Fruit fly (Drosophila melanogaster) whole organism, pupa: ENCODE measurements around the gene Mettl3.

ENCODE experiments used
- CG10348 ChIP-seq: fragments of 200-800 bp; sonication (Bioruptor generic); IDR thresholded peaks from 2 replicates; pipeline ENCODE4 v1.3.6; 2022; ENCODE audit warnings: missing biosample characterization, missing genetic modification characterization
- CG12605 ChIP-seq: fragments of 200-800 bp; sonication (Bioruptor generic); IDR thresholded peaks from 2 replicates; pipeline ENCODE4 v1.3.6; 2022; ENCODE audit warnings: missing biosample characterization, missing genetic modification characterization
- CG13204 ChIP-seq: fragments of 200-800 bp; sonication (Bioruptor generic); optimal IDR thresholded peaks from 2 replicates; lab custom pipeline; 2018; ENCODE audit warnings: missing biosample characterization, mild to moderate bottlenecking, missing genetic modification characterization, moderate library complexity
- CG14655 ChIP-seq: fragments of 200-800 bp; sonication (Bioruptor generic); optimal IDR thresholded peaks from 3 replicates; lab custom pipeline; 2017; ENCODE audit warnings: mild to moderate bottlenecking, missing biosample characterization, missing genetic modification reagents, missing genetic modification characterization
- CG15710 ChIP-seq: fragments of 200-800 bp; sonication (Bioruptor generic); optimal IDR thresholded peaks from 2 replicates; lab custom pipeline; 2018; ENCODE audit warnings: missing biosample characterization, mild to moderate bottlenecking, missing genetic modification characterization, moderate library complexity
- CG17806 ChIP-seq: fragments of 200-800 bp; sonication (Bioruptor generic); optimal IDR thresholded peaks from 2 replicates; lab custom pipeline; 2018; ENCODE audit warnings: missing biosample characterization, mild to moderate bottlenecking, missing genetic modification characterization, moderate library complexity
- CG32121 ChIP-seq: fragments of 200-800 bp; sonication (Bioruptor generic); IDR thresholded peaks from 2 replicates; pipeline ENCODE4 v1.3.6; 2022; ENCODE audit warnings: missing biosample characterization, missing genetic modification characterization
- CG34367 ChIP-seq: fragments of 200-800 bp; sonication (Bioruptor generic); optimal IDR thresholded peaks from 2 replicates; lab custom pipeline; 2018; ENCODE audit warnings: missing biosample characterization, mild to moderate bottlenecking, missing genetic modification characterization
- CG4496 ChIP-seq: fragments of 200-800 bp; sonication (Bioruptor generic); IDR thresholded peaks from 3 replicates; pipeline ENCODE4 v1.3.6; 2022; ENCODE audit warnings: missing biosample characterization, missing genetic modification characterization
- CG8159 ChIP-seq: fragments of 200-800 bp; sonication (Bioruptor generic); optimal IDR thresholded peaks from 3 replicates; lab custom pipeline; 2018; ENCODE audit warnings: missing biosample characterization, mild to moderate bottlenecking, missing genetic modification characterization, moderate library complexity
- CG8301 ChIP-seq: fragments of 200-800 bp; sonication (Bioruptor generic); optimal IDR thresholded peaks from 2 replicates; lab custom pipeline; 2018; ENCODE audit warnings: missing biosample characterization, mild to moderate bottlenecking, missing genetic modification characterization
- CG9948 ChIP-seq: fragments of 200-800 bp; sonication (Bioruptor generic); optimal IDR thresholded peaks from 2 replicates; lab custom pipeline; 2018; ENCODE audit warnings: missing biosample characterization, mild to moderate bottlenecking, missing genetic modification characterization, moderate library complexity
- D1 ChIP-seq: fragments of 200-800 bp; sonication (Bioruptor generic); optimal IDR thresholded peaks from 2 replicates; lab custom pipeline; 2018; ENCODE audit warnings: missing biosample characterization, mild to moderate bottlenecking, missing genetic modification characterization, moderate library complexity
- EcR ChIP-seq: fragments of 200-800 bp; sonication (Bioruptor generic); optimal IDR thresholded peaks from 3 replicates; lab custom pipeline; 2019; ENCODE audit warnings: missing biosample characterization, missing genetic modification characterization, mild to moderate bottlenecking, moderate library complexity, missing genetic modification reagents
- Ets98B ChIP-seq: fragments of 200-800 bp; sonication (Bioruptor generic); IDR thresholded peaks from 2 replicates; pipeline ENCODE4 v1.3.6; 2022; ENCODE audit warnings: missing biosample characterization, missing genetic modification characterization
- Pif1A ChIP-seq: fragments of 200-800 bp; sonication (Bioruptor generic); optimal IDR thresholded peaks from 3 replicates; lab custom pipeline; 2016; ENCODE audit warnings: missing biosample characterization, missing genetic modification characterization
- Pif1B ChIP-seq: fragments of 200-800 bp; sonication (Bioruptor generic); optimal IDR thresholded peaks from 3 replicates; lab custom pipeline; 2016; ENCODE audit warnings: missing biosample characterization, missing genetic modification characterization
- Snoo ChIP-seq: fragments of 200-800 bp; sonication (Bioruptor generic); optimal IDR thresholded peaks from 3 replicates; lab custom pipeline; 2017; ENCODE audit warnings: missing biosample characterization, mild to moderate bottlenecking, missing genetic modification characterization, inconsistent platforms
- fd96Ca ChIP-seq: fragments of 200-800 bp; sonication (Bioruptor generic); IDR thresholded peaks from 3 replicates; pipeline ENCODE4 v1.3.6; 2022; ENCODE audit warnings: missing biosample characterization, missing genetic modification characterization
- gl ChIP-seq: fragments of 200-800 bp; sonication (Bioruptor generic); optimal IDR thresholded peaks from 2 replicates; lab custom pipeline; 2018; ENCODE audit warnings: missing biosample characterization, mild to moderate bottlenecking, missing genetic modification characterization
- rn ChIP-seq: fragments of 200-800 bp; sonication (Bioruptor generic); IDR thresholded peaks from 2 replicates; pipeline ENCODE4 v1.3.6; 2022; ENCODE audit warnings: missing biosample characterization, missing genetic modification characterization

The Mettl3 gene

dm6 chr3R:24008887-24009286, 23.1 kb upstream of the Mettl3 start:
- TF ChIP-seq CG9948 (tag; lab: Kevin White, UChicago) = no peak
- TF ChIP-seq Ets98B (GFP tag; lab: Robert Waterston, UW) = no peak
- no peak for TF ChIP-seq CG17806 (tag; lab: Kevin White, UChicago)
- TF ChIP-seq Snoo = no peak
- no peak for TF ChIP-seq gl (tag; lab: Kevin White, UChicago)
- TF ChIP-seq CG10348 (GFP tag; lab: Robert Waterston, UW) = no peak
- TF ChIP-seq CG13204 (GFP tag; lab: Kevin White, UChicago) = no peak
- TF ChIP-seq D1 = no peak
- no peak for TF ChIP-seq CG8301 (tag; lab: Kevin White, UChicago)
- TF ChIP-seq fd96Ca = no peak
- no peak for TF ChIP-seq CG15710 (tag; lab: Kevin White, UChicago)
- TF ChIP-seq CG4496 (GFP tag; lab: Robert Waterston, UW) = no peak
- TF ChIP-seq, all 21 proteins: peak for 0

- TF ChIP-seq CG8159 (tag; lab: Kevin White, UChicago) (peak; percentile 21), Snoo (peak; percentile 16), EcR (GFP tag; lab: Kevin White, UChicago) (no peak), CG8301 (tag; lab: Kevin White, UChicago) (peak; percentile 53), CG12605 (GFP tag; lab: Robert Waterston, UW) (peak; percentile 55), CG13204 (GFP tag; lab: Kevin White, UChicago) (peak; percentile 46), rn (GFP tag; lab: Robert Waterston, UW) (0 out of 2 replicates have a peak, but pooled peaks have one; percentile 13), CG34367 (no peak), gl (tag; lab: Kevin White, UChicago) (no peak), Ets98B (GFP tag; lab: Robert Waterston, UW) (peak; percentile 61), fd96Ca (peak; percentile 51; the same call in 2 of the 3 replicates), CG32121 (GFP tag; lab: Robert Waterston, UW) (peak; percentile 72), CG14655 (GFP tag; lab: Kevin White, UChicago) (peak; percentile 62), CG15710 (tag; lab: Kevin White, UChicago) (peak; percentile 7), Pif1B (no peak), Pif1A (GFP tag; lab: Kevin White, UChicago) (peak; percentile 39), CG4496 (GFP tag; lab: Robert Waterston, UW) (peak; percentile 75; the same call in 2 of the 3 replicates)
Observed at dm6 chr3R:24010637-24011214, 21.2 kb upstream of the Mettl3 start.

dm6 chr3R:24012038-24012693, 19.8 kb upstream of the Mettl3 start:
- TF ChIP-seq CG17806 (tag; lab: Kevin White, UChicago) = no peak
- TF ChIP-seq CG12605 (GFP tag; lab: Robert Waterston, UW) = no peak
- TF ChIP-seq CG8301 (tag; lab: Kevin White, UChicago) = no peak
- TF ChIP-seq Pif1B = no peak
- TF ChIP-seq Pif1A (GFP tag; lab: Kevin White, UChicago) = no peak
- no peak for TF ChIP-seq Snoo
- TF ChIP-seq Ets98B (GFP tag; lab: Robert Waterston, UW) = no peak
- TF ChIP-seq gl (tag; lab: Kevin White, UChicago) = no peak

- TF ChIP-seq CG9948 (tag; lab: Kevin White, UChicago) (no peak), CG15710 (tag; lab: Kevin White, UChicago) (peak; percentile 30), CG4496 (GFP tag; lab: Robert Waterston, UW) (0 out of 3 replicates have a peak, but pooled peaks have one; percentile 25)
Observed at dm6 chr3R:24014600-24014999, 17.4 kb upstream of the Mettl3 start.

- no peak for TF ChIP-seq gl (tag; lab: Kevin White, UChicago)
- no peak for TF ChIP-seq CG17806 (tag; lab: Kevin White, UChicago)
- no peak for TF ChIP-seq CG15710 (tag; lab: Kevin White, UChicago)
- no peak for TF ChIP-seq CG10348 (GFP tag; lab: Robert Waterston, UW)
- no peak for TF ChIP-seq CG12605 (GFP tag; lab: Robert Waterston, UW)
- no peak for TF ChIP-seq Snoo
- no peak for TF ChIP-seq Ets98B (GFP tag; lab: Robert Waterston, UW)
Observed at dm6 chr3R:24015449-24015848, 16.5 kb upstream of the Mettl3 start.

dm6 chr3R:24015939-24016913, 15.7 kb upstream of the Mettl3 start:
- TF ChIP-seq fd96Ca (0 out of 3 replicates have a peak, but pooled peaks have one; percentile 45), CG9948 (tag; lab: Kevin White, UChicago) (no peak), Pif1B (no peak), CG12605 (GFP tag; lab: Robert Waterston, UW) (0 out of 2 replicates have a peak, but pooled peaks have one; percentile 45), CG32121 (GFP tag; lab: Robert Waterston, UW) (0 out of 2 replicates have a peak, but pooled peaks have one; percentile 19), CG4496 (GFP tag; lab: Robert Waterston, UW) (peak; percentile 34; the same call in 1 of the 3 replicates), EcR (GFP tag; lab: Kevin White, UChicago) (peak; percentile 92), rn (GFP tag; lab: Robert Waterston, UW) (no peak), Ets98B (GFP tag; lab: Robert Waterston, UW) (0 out of 2 replicates have a peak, but pooled peaks have one; percentile 22)
